Fruit fly (Drosophila melanogaster): ENCODE results near the gene CG45067.

Gene CG45067

DNA sequence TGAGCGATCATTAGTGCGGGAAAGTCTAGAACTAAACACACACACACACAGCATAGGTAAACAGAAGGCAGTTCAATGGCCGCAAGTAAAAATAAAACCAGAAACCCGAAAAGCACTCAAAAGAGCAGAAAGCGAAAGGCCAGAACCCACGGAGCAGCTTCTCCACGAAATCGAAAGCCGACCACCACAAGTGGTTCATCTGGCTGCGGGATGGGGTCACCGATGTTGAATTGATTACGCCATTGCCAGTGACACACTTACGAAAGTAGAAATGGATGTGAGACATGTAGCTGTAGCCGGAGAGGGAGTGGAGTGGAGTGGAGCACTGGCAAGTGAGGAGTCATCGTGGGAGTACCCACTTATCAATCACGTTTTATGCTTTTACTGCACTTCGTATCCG is 27.1 kb upstream of the CG45067 start (continued):
- no peak for TF ChIP-seq CG15514 (GFP tag; optimal IDR thresholded peaks at IDR 0.05)
- no peak for TF ChIP-seq CG8290 (GFP tag; optimal IDR thresholded peaks at IDR 0.05)
- peak in 1 of 2 experiments; percentile 38 for TF ChIP-seq CG8290 (tag; optimal IDR thresholded peaks at IDR 0.05)
- TF ChIP-seq CG13775 (GFP tag; optimal IDR thresholded peaks at IDR 0.05) = no peak
- TF ChIP-seq Dp (GFP tag; optimal IDR thresholded peaks at IDR 0.05) = no peak
- no peak for TF ChIP-seq CG12219 (GFP tag; optimal IDR thresholded peaks at IDR 0.05)
- no peak for TF ChIP-seq exex (tag; optimal IDR thresholded peaks at IDR 0.05)
- no peak for TF ChIP-seq wdn (GFP tag; IDR thresholded peaks at IDR 0.05)
- TF ChIP-seq CG8089 (GFP tag; optimal IDR thresholded peaks at IDR 0.05) = no peak
- no peak for TF ChIP-seq CG3995 (GFP tag; optimal IDR thresholded peaks at IDR 0.05)
- TF ChIP-seq zfh1 (GFP tag; IDR thresholded peaks at IDR 0.05) = peak; percentile 9; the same call in 1 of the 3 replicates
- TF ChIP-seq CG10321 (GFP tag; IDR thresholded peaks at IDR 0.05) = no peak
- TF ChIP-seq toy (GFP tag; IDR thresholded peaks at IDR 0.05) = no peak
- no peak for TF ChIP-seq salm (tag; optimal IDR thresholded peaks at IDR 0.05)
- no peak for TF ChIP-seq eyg (GFP tag; optimal IDR thresholded peaks at IDR 0.05)
- no peak for TF ChIP-seq CG8478 (optimal IDR thresholded peaks at IDR 0.05)
- no peak for TF ChIP-seq CG33213 (GFP tag; optimal IDR thresholded peaks at IDR 0.05)
- TF ChIP-seq CG1647 (GFP tag; optimal IDR thresholded peaks at IDR 0.05) = no peak
- no peak for TF ChIP-seq CG43689 (GFP tag; IDR thresholded peaks at IDR 0.05)
- TF ChIP-seq Usf (GFP tag; optimal IDR thresholded peaks at IDR 0.05) = no peak
- TF ChIP-seq MTF-1 (GFP tag; optimal IDR thresholded peaks at IDR 0.05; ENCODE audit: borderline replicate concordance) = peak; percentile 10
- TF ChIP-seq en (GFP tag; optimal IDR thresholded peaks at IDR 0.05) = no peak
- TF ChIP-seq CG15269 (tag; optimal IDR thresholded peaks at IDR 0.05) = no peak
- no peak for TF ChIP-seq CG13624 (GFP tag; optimal IDR thresholded peaks at IDR 0.05)
- TF ChIP-seq crp (GFP tag; optimal IDR thresholded peaks at IDR 0.05) = no peak
- TF ChIP-seq CG10274 (GFP tag; optimal IDR thresholded peaks at IDR 0.05) = no peak
- no peak for TF ChIP-seq CG18011 (GFP tag; optimal IDR thresholded peaks at IDR 0.05)
- TF ChIP-seq mld (GFP tag; IDR thresholded peaks at IDR 0.05; ENCODE audit: partially characterized antibody) = no peak
- TF ChIP-seq CG34422 (GFP tag; IDR thresholded peaks at IDR 0.05) = no peak
- no peak for TF ChIP-seq Ssrp (tag; optimal IDR thresholded peaks at IDR 0.05)
- TF ChIP-seq CG1603 (tag; optimal IDR thresholded peaks at IDR 0.05) = no peak
- TF ChIP-seq sqz (GFP tag; optimal IDR thresholded peaks at IDR 0.05) = no peak
- no peak for TF ChIP-seq gfzf (GFP tag; optimal IDR thresholded peaks at IDR 0.05)
- no peak for TF ChIP-seq CG17912 (GFP tag; optimal IDR thresholded peaks at IDR 0.05)
- TF ChIP-seq Scr (GFP tag; IDR thresholded peaks at IDR 0.05; ENCODE audit: partially characterized antibody) = no peak
- no peak for TF ChIP-seq sob (GFP tag; IDR thresholded peaks at IDR 0.05)
- TF ChIP-seq jigr1 (GFP tag; IDR thresholded peaks at IDR 0.05) = no peak
- no peak for TF ChIP-seq CrebB (tag; optimal IDR thresholded peaks at IDR 0.05)
- TF ChIP-seq chm (GFP tag; IDR thresholded peaks at IDR 0.05) = no peak; the same call in 1 of the 2 replicates
- no peak for TF ChIP-seq CG10462 (GFP tag; optimal IDR thresholded peaks at IDR 0.05)
- TF ChIP-seq Jarid2 (GFP tag; optimal IDR thresholded peaks at IDR 0.05) = no peak
- TF ChIP-seq emc (GFP tag; optimal IDR thresholded peaks at IDR 0.05) = no peak
- TF ChIP-seq Taf1 (GFP tag; IDR thresholded peaks at IDR 0.05) = no peak
- no peak for TF ChIP-seq corto (GFP tag; optimal IDR thresholded peaks at IDR 0.05)
- TF ChIP-seq Dip3 (GFP tag; optimal IDR thresholded peaks at IDR 0.05) = no peak
- TF ChIP-seq ewg (GFP tag; optimal IDR thresholded peaks at IDR 0.05) = no peak
- no peak for TF ChIP-seq sd (tag; optimal IDR thresholded peaks at IDR 0.05)
- no peak for TF ChIP-seq CG9797 (GFP tag; optimal IDR thresholded peaks at IDR 0.05)
- no peak for TF ChIP-seq pros (GFP tag; optimal IDR thresholded peaks at IDR 0.05)
- no peak for TF ChIP-seq E2f2 (GFP tag; IDR thresholded peaks at IDR 0.05)
- no peak for TF ChIP-seq NfI (GFP tag; optimal IDR thresholded peaks at IDR 0.05)
- peak; percentile 36; the same call in 1 of the 2 replicates for TF ChIP-seq sim (GFP tag; IDR thresholded peaks at IDR 0.05)

Measured in whole organism, embryonic.